Fruit fly (Drosophila melanogaster): ENCODE data around the gene CG15170.

DNA sequence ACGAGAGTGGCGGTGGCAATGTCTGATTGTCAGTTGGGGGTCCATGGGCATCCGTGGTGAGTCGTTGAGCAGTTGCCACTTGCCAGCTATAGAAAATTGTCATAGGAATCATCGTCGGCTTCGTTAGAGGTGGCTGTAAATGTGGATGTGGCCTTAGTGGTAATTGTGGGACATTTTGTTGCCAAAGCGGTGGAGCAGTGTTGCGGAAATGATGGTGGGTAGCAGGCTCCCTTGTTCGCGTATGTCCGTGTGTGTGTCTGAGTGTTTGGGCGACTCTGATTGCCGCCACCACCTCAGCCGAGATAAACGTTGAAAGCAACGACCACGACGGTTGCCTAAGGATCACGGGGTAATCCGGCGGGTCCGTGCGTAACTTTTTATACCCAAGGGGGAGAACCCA lies 27.0 kb upstream of the CG15170 start:
- no peak for TF ChIP-seq CG6808 (GFP tag; optimal IDR thresholded peaks at IDR 0.05)
- no peak for TF ChIP-seq fkh (GFP tag; optimal IDR thresholded peaks at IDR 0.05)
- no peak for TF ChIP-seq spab (GFP tag; optimal IDR thresholded peaks at IDR 0.05)
- no peak for TF ChIP-seq CG6792 (GFP tag; optimal IDR thresholded peaks at IDR 0.05)
- no peak for TF ChIP-seq CG9139 (GFP tag; optimal IDR thresholded peaks at IDR 0.05)
- no peak for TF ChIP-seq CG32006 (GFP tag; optimal IDR thresholded peaks at IDR 0.05)
- no peak for TF ChIP-seq CG8119 (GFP tag; IDR thresholded peaks at IDR 0.05)
- TF ChIP-seq CG6854 (GFP tag; optimal IDR thresholded peaks at IDR 0.05): no peak
- TF ChIP-seq CG8632 (GFP tag; optimal IDR thresholded peaks at IDR 0.05): no peak
- no peak for TF ChIP-seq CG34406 (GFP tag; optimal IDR thresholded peaks at IDR 0.05)
- TF ChIP-seq CG10669 (GFP tag; optimal IDR thresholded peaks at IDR 0.05): no peak
- TF ChIP-seq Blimp-1 (GFP tag; optimal IDR thresholded peaks at IDR 0.05): no peak
- no peak for TF ChIP-seq vri (GFP tag; optimal IDR thresholded peaks at IDR 0.05)

Measured in whole organism, prepupa.